Worm (Caenorhabditis elegans): Measurements from ENCODE around the gene srw-8.

DNA sequence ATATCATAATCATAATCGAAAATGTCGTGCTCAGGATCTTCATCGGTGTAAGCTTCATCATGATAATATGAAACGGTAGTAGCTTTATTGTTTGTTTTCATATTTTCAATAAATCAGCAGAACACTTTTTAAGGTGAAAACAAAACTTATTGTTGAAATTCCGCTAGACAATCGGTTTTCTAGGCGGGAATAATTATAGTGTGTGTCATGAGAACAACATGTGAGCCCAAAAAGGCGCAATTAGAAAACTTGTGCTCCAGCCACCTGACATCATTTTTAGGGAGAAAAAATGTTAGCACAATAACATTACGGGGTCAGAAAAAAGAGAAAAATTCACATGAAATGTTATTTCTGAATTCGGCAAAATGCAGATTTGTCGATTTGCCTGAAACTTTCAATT is at the start of gene srw-8:
- TF ChIP-seq D1046.2 (GFP tag; IDR thresholded peaks at IDR 0.05) (no peak), egl-27 (tag; optimal IDR thresholded peaks at IDR 0.05) (no peak), daf-16 (GFP tag; optimal IDR thresholded peaks at IDR 0.05) (no peak), daf-16 (tag; optimal IDR thresholded peaks at IDR 0.05) (no peak), F37D6.2 (tag; optimal IDR thresholded peaks at IDR 0.05) (no peak), lin-29 (GFP tag; IDR thresholded peaks at IDR 0.05) (no peak), ama-1 (optimal IDR thresholded peaks at IDR 0.05) (no peak), nhr-11 (tag; optimal IDR thresholded peaks at IDR 0.05) (no peak), unc-62 (GFP tag; optimal IDR thresholded peaks at IDR 0.05 in 1 of 2) (no peak), unc-62 (tag; optimal IDR thresholded peaks at IDR 0.05) (no peak), nhr-25 (tag; optimal IDR thresholded peaks at IDR 0.05; ENCODE audit: borderline replicate concordance, insufficient read depth) (no peak)
